Worm (Caenorhabditis elegans): Measurements from ENCODE around the gene C33H5.2.

The C33H5.2 gene

ce11 chrIV:7791821-7792446 is 12.9 kb upstream of the C33H5.2 start, which contains the start of gene C33H5.13:
C33H5.13 (minus strand) TSS chrIV:7792263.
- TF ChIP-seq elt-1 (tag; optimal IDR thresholded peaks at IDR 0.05; ENCODE audit: borderline replicate concordance, insufficient read depth) (no peak), zip-8 (tag; optimal IDR thresholded peaks at IDR 0.05) (no peak), ces-1 (GFP tag; optimal IDR thresholded peaks at IDR 0.05) (no peak)

- TF ChIP-seq elt-3 (tag; optimal IDR thresholded peaks at IDR 0.05) (no peak), unc-120 (tag; optimal IDR thresholded peaks at IDR 0.05; ENCODE audit: poor library complexity, severe bottlenecking) (no peak), lsy-2 (tag; optimal IDR thresholded peaks at IDR 0.05) (no peak), ceh-39 (tag; optimal IDR thresholded peaks at IDR 0.05) (no peak), flh-1 (GFP tag; optimal IDR thresholded peaks at IDR 0.05) (no peak), mab-5 (tag; optimal IDR thresholded peaks at IDR 0.05) (no peak), blmp-1 (tag; optimal IDR thresholded peaks at IDR 0.05) (no peak), bed-3 (GFP tag; optimal IDR thresholded peaks at IDR 0.05) (no peak), pha-4 (tag; optimal IDR thresholded peaks at IDR 0.05) (no peak), snpc-4 (tag; optimal IDR thresholded peaks at IDR 0.05) (no peak), nhr-12 (tag; optimal IDR thresholded peaks at IDR 0.05) (no peak)
Measured at ce11 chrIV:7794709-7795108, 10.1 kb upstream of the C33H5.2 start, which contains the start of gene ntp-1. ntp-1 (minus strand) TSS chrIV:7794809.

ce11 chrIV:7796432-7797113 is 8.3 kb upstream of the C33H5.2 start, which contains the start of gene sgo-1:
sgo-1 (minus strand) TSS chrIV:7796482.
- TF ChIP-seq ham-2 (GFP tag; optimal IDR thresholded peaks at IDR 0.05) (no peak), drap-1 (GFP tag; optimal IDR thresholded peaks at IDR 0.05) (no peak), mls-2 (tag; optimal IDR thresholded peaks at IDR 0.05) (no peak), bed-3 (GFP tag; optimal IDR thresholded peaks at IDR 0.05) (no peak), elt-3 (tag; optimal IDR thresholded peaks at IDR 0.05) (no peak), pha-4 (tag; optimal IDR thresholded peaks at IDR 0.05) (no peak), M03D4.4 (tag; optimal IDR thresholded peaks at IDR 0.05) (no peak), lin-13 (tag; optimal IDR thresholded peaks at IDR 0.05) (no peak), unc-120 (tag; optimal IDR thresholded peaks at IDR 0.05; ENCODE audit: poor library complexity, severe bottlenecking) (no peak), blmp-1 (tag; optimal IDR thresholded peaks at IDR 0.05) (no peak), nhr-237 (tag; optimal IDR thresholded peaks at IDR 0.05) (no peak), ztf-11 (tag; optimal IDR thresholded peaks at IDR 0.05) (no peak), flh-1 (GFP tag; optimal IDR thresholded peaks at IDR 0.05) (no peak), lsy-2 (tag; optimal IDR thresholded peaks at IDR 0.05) (no peak), nhr-12 (tag; optimal IDR thresholded peaks at IDR 0.05) (no peak), mep-1 (tag; optimal IDR thresholded peaks at IDR 0.05) (no peak), zip-8 (tag; optimal IDR thresholded peaks at IDR 0.05) (no peak), mab-5 (tag; optimal IDR thresholded peaks at IDR 0.05) (no peak), nhr-28 (tag; optimal IDR thresholded peaks at IDR 0.05) (no peak), unc-62 (GFP tag; optimal IDR thresholded peaks at IDR 0.05) (no peak)

ce11 chrIV:7800338-7800737 is 4.5 kb upstream of the C33H5.2 start:
- TF ChIP-seq mab-5 (tag; optimal IDR thresholded peaks at IDR 0.05): no peak
- TF ChIP-seq elt-3 (tag; optimal IDR thresholded peaks at IDR 0.05): no peak
- TF ChIP-seq lin-13 (tag; optimal IDR thresholded peaks at IDR 0.05): no peak
- TF ChIP-seq snpc-4 (tag; optimal IDR thresholded peaks at IDR 0.05): no peak
- no peak for TF ChIP-seq mep-1 (tag; optimal IDR thresholded peaks at IDR 0.05)
- no peak for TF ChIP-seq nhr-12 (tag; optimal IDR thresholded peaks at IDR 0.05)
- no peak for TF ChIP-seq pha-4 (tag; optimal IDR thresholded peaks at IDR 0.05)
- TF ChIP-seq zip-8 (tag; optimal IDR thresholded peaks at IDR 0.05): no peak
- TF ChIP-seq unc-62 (GFP tag; optimal IDR thresholded peaks at IDR 0.05): no peak
- no peak for TF ChIP-seq ceh-39 (tag; optimal IDR thresholded peaks at IDR 0.05)
- no peak for TF ChIP-seq sptf-1 (tag; optimal IDR thresholded peaks at IDR 0.05)
- no peak for TF ChIP-seq mls-2 (tag; optimal IDR thresholded peaks at IDR 0.05)
- TF ChIP-seq tbx-8 (GFP tag; optimal IDR thresholded peaks at IDR 0.05): no peak
- TF ChIP-seq ztf-11 (tag; optimal IDR thresholded peaks at IDR 0.05): no peak
- no peak for TF ChIP-seq M03D4.4 (tag; optimal IDR thresholded peaks at IDR 0.05)
- TF ChIP-seq nhr-237 (tag; optimal IDR thresholded peaks at IDR 0.05): no peak

- TF ChIP-seq nhr-28 (tag; optimal IDR thresholded peaks at IDR 0.05) (no peak), elt-3 (tag; optimal IDR thresholded peaks at IDR 0.05) (no peak), pha-4 (tag; optimal IDR thresholded peaks at IDR 0.05) (no peak), nhr-76 (tag; optimal IDR thresholded peaks at IDR 0.05) (no peak)
Measured at ce11 chrIV:7803250-7803649, 1.6 kb upstream of the C33H5.2 start, which contains the start of gene C33H5.16. C33H5.16 (minus strand) TSS chrIV:7803350.
